Worm (Caenorhabditis elegans) whole organism, L1 larva: ENCODE measurements around the gene fig-1.

Experiments used
- ama-1 ChIP-seq: fragments of 150-350 bp; optimal IDR thresholded peaks from 2 replicates; lab custom pipeline; 2014
- ceh-88 ChIP-seq: fragments of 200-800 bp; sonication (Bioruptor generic); IDR thresholded peaks from 2 replicates; pipeline ENCODE4 v1.3.6; 2022; ENCODE audit warnings: missing genetic modification characterization, missing compliant biosample characterization
- nhr-85 ChIP-seq: sonication (generic microtip); peaks from one replicate; lab custom pipeline; 2016; ENCODE audit warnings: missing genetic modification characterization, inconsistent platforms, missing compliant biosample characterization
- rnt-1 ChIP-seq: sonication (generic microtip); optimal IDR thresholded peaks from 2 replicates; lab custom pipeline; 2016; ENCODE audit warnings: mild to moderate bottlenecking, missing genetic modification characterization, moderate library complexity, missing compliant biosample characterization
- sptf-1 ChIP-seq: fragments of 150-350 bp; optimal IDR thresholded peaks from 2 replicates; lab custom pipeline; 2014; ENCODE audit warnings: missing biosample characterization, missing genetic modification characterization

ce11 chrV:11007651-11008050 lies 26.6 kb upstream of the fig-1 start:
- TF ChIP-seq rnt-1 (tag; lab: Kevin White, UChicago), result no peak
- no peak for TF ChIP-seq ama-1
- TF ChIP-seq ceh-88 (GFP tag; lab: Robert Waterston, UW), result no peak
- no peak for TF ChIP-seq sptf-1 (tag; lab: Kevin White, UChicago)
- no peak for TF ChIP-seq nhr-85 (tag; lab: Kevin White, UChicago)
